Worm (Caenorhabditis elegans) whole organism, early embryonic: ENCODE measurements around the gene F28H6.7.
A peak's percentile ranks its signal among the peaks of the same experiment; 100 is the strongest.
"Not testable (repeated sequence)": the region's sequence is repeated elsewhere in the genome, so short reads cannot be mapped to it uniquely, and the experiment has no call there.

Experiments used
- F13C5.2 ChIP-seq: sonication (generic microtip); optimal IDR thresholded peaks from 2 replicates; lab custom pipeline; 2017; ENCODE audit warnings: mild to moderate bottlenecking, missing genetic modification characterization, inconsistent platforms, missing compliant biosample characterization
- ama-1 ChIP-seq: fragments of 150-350 bp; optimal IDR thresholded peaks from 2 replicates; lab custom pipeline; 2014
- ceh-36 ChIP-seq: sonication (generic microtip); optimal IDR thresholded peaks from 2 replicates; lab custom pipeline; 2016; ENCODE audit warnings: missing genetic modification characterization, inconsistent platforms, missing compliant biosample characterization
- ets-7 ChIP-seq: sonication (generic microtip); optimal IDR thresholded peaks from 2 replicates; lab custom pipeline; 2016; ENCODE audit warnings: missing genotype, missing genetic modification characterization, missing compliant biosample characterization
- hmbx-1 ChIP-seq: sonication (generic microtip); optimal IDR thresholded peaks from 2 replicates; lab custom pipeline; 2016; ENCODE audit warnings: mild to moderate bottlenecking, missing genetic modification characterization, missing compliant biosample characterization
- hmg-4 ChIP-seq: fragments of 200-800 bp; sonication (Bioruptor generic); optimal IDR thresholded peaks from 2 replicates; lab custom pipeline; 2018; ENCODE audit warnings: mild to moderate bottlenecking, missing genetic modification characterization, missing compliant biosample characterization
- hnd-1 ChIP-seq: sonication (generic microtip); optimal IDR thresholded peaks from 2 replicates; lab custom pipeline; 2016; ENCODE audit warnings: missing genetic modification characterization, missing compliant biosample characterization
- pes-1 ChIP-seq: fragments of 200-800 bp; sonication (Bioruptor generic); IDR thresholded peaks from 2 replicates; pipeline ENCODE4 v1.3.6; 2022; ENCODE audit warnings: missing genetic modification reagents, missing genetic modification characterization, missing compliant biosample characterization
- scrt-1 ChIP-seq: fragments of 200-800 bp; sonication (Bioruptor generic); IDR thresholded peaks from 2 replicates; pipeline ENCODE4 v1.3.6; 2022; ENCODE audit warnings: missing genetic modification characterization, missing compliant biosample characterization
- tbx-11 ChIP-seq: fragments of 200-800 bp; sonication (Bioruptor generic); IDR thresholded peaks from 2 replicates; pipeline ENCODE4 v1.3.6; 2022; ENCODE audit warnings: missing genetic modification characterization, missing compliant biosample characterization

DNA sequence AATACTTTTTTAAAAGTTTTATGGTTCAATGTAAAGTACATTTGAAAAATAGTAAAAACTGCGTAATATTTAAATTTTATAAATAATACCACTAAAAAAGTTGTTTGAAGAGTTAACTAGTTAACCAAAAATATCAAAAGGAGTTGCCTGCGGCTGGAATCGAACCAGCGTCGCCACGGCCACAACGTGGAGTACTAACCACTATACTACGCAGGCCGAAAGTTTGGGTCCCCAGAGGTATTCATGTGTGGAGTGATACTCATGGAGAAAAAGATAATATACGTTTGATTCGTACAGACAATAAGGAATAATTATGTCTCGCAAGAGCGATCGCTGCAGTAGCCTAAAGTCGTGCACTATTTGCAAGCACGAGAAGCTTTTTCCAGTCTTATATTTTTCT, 20.9 kb downstream of the F28H6.7 start:
- not testable (repeated sequence) for TF ChIP-seq hmbx-1 (tag; lab: Kevin White, UChicago); F13C5.2 (tag; lab: Kevin White, UChicago); ceh-36 (tag; lab: Kevin White, UChicago); hmg-4 (GFP tag; lab: Kevin White, UChicago); ama-1; hnd-1 (tag; lab: Kevin White, UChicago); ets-7; tbx-11
- 0 out of 2 replicates have a peak, but pooled peaks have one; percentile 38 for TF ChIP-seq scrt-1
- TF ChIP-seq pes-1 (GFP tag; lab: Robert Waterston, UW) = peak; percentile 67
